Worm (Caenorhabditis elegans): ENCODE measurements around the gene tbb-6.

DNA sequence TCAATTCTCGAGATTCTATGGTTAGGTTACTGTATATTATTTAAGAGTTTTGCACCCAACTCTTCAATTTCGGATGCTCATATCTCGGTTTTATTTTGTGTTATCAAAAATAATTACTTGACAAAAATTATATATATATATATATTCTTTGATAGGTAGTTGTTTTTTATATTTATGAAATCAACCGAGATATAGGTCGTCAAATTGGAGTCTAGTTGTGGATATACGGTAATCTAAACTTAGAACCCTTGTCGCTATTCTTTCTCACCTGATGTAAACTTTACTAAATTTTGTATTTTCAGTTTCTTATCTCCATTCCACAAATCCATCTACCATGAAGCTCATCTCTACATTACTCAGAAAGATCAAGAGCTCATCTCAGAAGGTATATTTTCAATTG, 21.9 kb downstream of the tbb-6 start, which contains the start of gene F55C5.10:
- TF ChIP-seq skn-1 (tag; optimal IDR thresholded peaks at IDR 0.05) (no peak), nhr-77 (tag; optimal IDR thresholded peaks at IDR 0.05) (no peak), lin-39 (tag; optimal IDR thresholded peaks at IDR 0.05) (no peak), ztf-11 (tag; optimal IDR thresholded peaks at IDR 0.05) (no peak), ceh-82 (tag; optimal IDR thresholded peaks at IDR 0.05) (no peak), lsy-2 (tag; optimal IDR thresholded peaks at IDR 0.05) (no peak), egl-27 (tag; optimal IDR thresholded peaks at IDR 0.05) (no peak), unc-62 (GFP tag; optimal IDR thresholded peaks at IDR 0.05) (no peak), ceh-16 (tag; optimal IDR thresholded peaks at IDR 0.05) (no peak)
